Worm (Caenorhabditis elegans): ENCODE measurements around the gene ent-5.

Gene ent-5

ce11 chrX:4649097-4649496 lies at the start of gene ent-5:
Gene ent-5 (minus strand): TSS chrX:4649197.
- TF ChIP-seq unc-62 (GFP tag; optimal IDR thresholded peaks at IDR 0.05), result no peak

ce11 chrX:4698271-4698670 lies 49.3 kb upstream of the ent-5 start:
- TF ChIP-seq unc-62 (GFP tag; optimal IDR thresholded peaks at IDR 0.05), result no peak

ce11 chrX:4694611-4695370 lies 45.8 kb upstream of the ent-5 start:
- TF ChIP-seq unc-62 (GFP tag; optimal IDR thresholded peaks at IDR 0.05), result no peak

- TF ChIP-seq unc-62 (GFP tag; optimal IDR thresholded peaks at IDR 0.05), result no peak
These were observed 42.3 kb upstream of the ent-5 start, which contains the start of gene K02G10.5 for ce11 chrX:4691148-4691773. Gene K02G10.5 (minus strand): TSS chrX:4691198.

- TF ChIP-seq unc-62 (GFP tag; optimal IDR thresholded peaks at IDR 0.05), result no peak
These were observed 36.6 kb upstream of the ent-5 start for ce11 chrX:4685579-4685978.

- no peak for TF ChIP-seq unc-62 (GFP tag; optimal IDR thresholded peaks at IDR 0.05)
These were observed 33.6 kb upstream of the ent-5 start, which contains the start of gene K02G10.15 for ce11 chrX:4682616-4683015. Gene K02G10.15 (minus strand): TSS chrX:4682716.

ce11 chrX:4678029-4678428 lies 29.0 kb upstream of the ent-5 start, which contains the start of gene flp-11:
Gene flp-11 (minus strand): TSS chrX:4678129.
- no peak for TF ChIP-seq unc-62 (GFP tag; optimal IDR thresholded peaks at IDR 0.05)

- no peak for TF ChIP-seq unc-62 (GFP tag; optimal IDR thresholded peaks at IDR 0.05)
These were observed 27.7 kb upstream of the ent-5 start for ce11 chrX:4676702-4677101.

- TF ChIP-seq unc-62 (GFP tag; optimal IDR thresholded peaks at IDR 0.05), result no peak
These were observed 24.3 kb upstream of the ent-5 start, which contains the start of gene tmem-135 for ce11 chrX:4673165-4673756. Gene tmem-135 (plus strand): TSS chrX:4673706.

ce11 chrX:4671837-4672236 lies 22.8 kb upstream of the ent-5 start:
- TF ChIP-seq unc-62 (GFP tag; optimal IDR thresholded peaks at IDR 0.05), result no peak

- no peak for TF ChIP-seq unc-62 (GFP tag; optimal IDR thresholded peaks at IDR 0.05)
These were observed 18.8 kb upstream of the ent-5 start, which contains the start of gene mfsd-12 for ce11 chrX:4667788-4668187. Gene mfsd-12 (plus strand): TSS chrX:4668088.

- no peak for TF ChIP-seq unc-62 (GFP tag; optimal IDR thresholded peaks at IDR 0.05)
These were observed 15.7 kb upstream of the ent-5 start for ce11 chrX:4664649-4665048.

- TF ChIP-seq unc-62 (GFP tag; optimal IDR thresholded peaks at IDR 0.05), result no peak
These were observed 14.1 kb upstream of the ent-5 start for ce11 chrX:4662964-4663684.

- no peak for TF ChIP-seq unc-62 (GFP tag; optimal IDR thresholded peaks at IDR 0.05)
These were observed 13.4 kb upstream of the ent-5 start for ce11 chrX:4662293-4662825.

- no peak for TF ChIP-seq unc-62 (GFP tag; optimal IDR thresholded peaks at IDR 0.05)
These were observed 11.4 kb upstream of the ent-5 start, which contains the start of gene nhr-45 for ce11 chrX:4660268-4660880. Gene nhr-45 (minus strand): TSS chrX:4660318.

Measured in whole organism, dauer.